Worm (Caenorhabditis elegans) whole organism, L3 larva: Measurements from ENCODE around the gene rpl-36.A.
A peak's percentile ranks its signal among the peaks of the same experiment; 100 is the strongest.

ENCODE experiments used
- R02D3.7 ChIP-seq: fragments of 150-350 bp; optimal IDR thresholded peaks from 2 replicates; lab custom pipeline; 2014; ENCODE audit warnings: missing biosample characterization, missing genetic modification characterization
- ZK546.5 ChIP-seq: sonication (generic microtip); optimal IDR thresholded peaks from 2 replicates; lab custom pipeline; 2017; ENCODE audit warnings: missing biosample characterization, missing genetic modification characterization
- aly-2 ChIP-seq: fragments of 150-350 bp; optimal IDR thresholded peaks from 2 replicates; lab custom pipeline; 2014; ENCODE audit warnings: missing biosample characterization, missing genetic modification characterization
- ama-1 ChIP-seq: fragments of 150-350 bp; optimal IDR thresholded peaks from 2 replicates; lab custom pipeline; 2018
- ceh-16 ChIP-seq: sonication (generic microtip); optimal IDR thresholded peaks from 2 replicates; lab custom pipeline; 2017; ENCODE audit warnings: missing biosample characterization, missing genetic modification characterization
- ceh-28 ChIP-seq: fragments of 150-350 bp; optimal IDR thresholded peaks from 2 replicates; lab custom pipeline; 2014; ENCODE audit warnings: missing biosample characterization, missing genetic modification reagents, missing genetic modification characterization
- ceh-9 ChIP-seq: sonication (generic microtip); optimal IDR thresholded peaks from 2 replicates; lab custom pipeline; 2018; ENCODE audit warnings: missing biosample characterization, missing genetic modification characterization
- daf-12 ChIP-seq: fragments of 150-350 bp; optimal IDR thresholded peaks from 2 replicates; lab custom pipeline; 2014; ENCODE audit warnings: missing biosample characterization, missing genetic modification reagents, missing genetic modification characterization
- egl-27 ChIP-seq: sonication (generic microtip); optimal IDR thresholded peaks from 4 replicates; lab custom pipeline; 2017; ENCODE audit warnings: missing biosample characterization, missing genetic modification reagents, missing genetic modification characterization
- egl-5 ChIP-seq: fragments of 150-350 bp; optimal IDR thresholded peaks from 2 replicates; lab custom pipeline; 2017; ENCODE audit warnings: missing biosample characterization, missing genetic modification reagents, missing genetic modification characterization, inconsistent platforms
- elt-1 ChIP-seq: fragments of 150-350 bp; optimal IDR thresholded peaks from 2 replicates; lab custom pipeline; 2014; ENCODE audit warnings: missing biosample characterization, missing genetic modification characterization
- elt-2 ChIP-seq: sonication (generic microtip); optimal IDR thresholded peaks from 2 replicates; lab custom pipeline; 2016; ENCODE audit warnings: missing genetic modification reagents, mild to moderate bottlenecking, missing genetic modification characterization, missing compliant biosample characterization
- elt-3 ChIP-seq, 3 experiments: fragments of 150-350 bp in 1 of 3; sonication (generic microtip) in 2 of 3; optimal IDR thresholded peaks; 2 replicates in 2 of 3; 4 replicates in 1 of 3; lab custom pipeline; 2014 to 2017; ENCODE audit warnings: missing biosample characterization in 3 of 3, missing genetic modification characterization in 3 of 3
- fkh-10 ChIP-seq: sonication (generic microtip); optimal IDR thresholded peaks from 2 replicates; lab custom pipeline; 2017; ENCODE audit warnings: missing biosample characterization, missing genetic modification reagents, missing genetic modification characterization
- fkh-2 ChIP-seq: fragments of 150-350 bp; optimal IDR thresholded peaks from 2 replicates; lab custom pipeline; 2014; ENCODE audit warnings: missing biosample characterization, missing genetic modification reagents, missing genetic modification characterization
- hmg-11 ChIP-seq: sonication (generic microtip); optimal IDR thresholded peaks from 2 replicates; lab custom pipeline; 2016; ENCODE audit warnings: missing genetic modification characterization, missing compliant biosample characterization
- lin-39 ChIP-seq: fragments of 150-350 bp; optimal IDR thresholded peaks from 2 replicates; lab custom pipeline; 2018; ENCODE audit warnings: missing biosample characterization, missing genetic modification reagents, missing genetic modification characterization
- lsy-12 ChIP-seq: sonication (generic microtip); optimal IDR thresholded peaks from 2 replicates; lab custom pipeline; 2016; ENCODE audit warnings: mild to moderate bottlenecking, missing genetic modification characterization, missing compliant biosample characterization
- mml-1 ChIP-seq: fragments of 150-350 bp; sonication (generic microtip); optimal IDR thresholded peaks from 3 replicates; lab custom pipeline; 2014; ENCODE audit warnings: missing biosample characterization, missing genetic modification characterization
- nhr-11 ChIP-seq: fragments of 150-350 bp; optimal IDR thresholded peaks from 2 replicates; lab custom pipeline; 2014; ENCODE audit warnings: missing biosample characterization, missing genetic modification characterization
- nhr-12 ChIP-seq: fragments of 150-350 bp; optimal IDR thresholded peaks from 2 replicates; lab custom pipeline; 2014; ENCODE audit warnings: missing biosample characterization, missing genetic modification characterization
- nhr-23 ChIP-seq: fragments of 150-350 bp; optimal IDR thresholded peaks from 2 replicates; lab custom pipeline; 2014; ENCODE audit warnings: missing biosample characterization, missing genetic modification reagents, missing genetic modification characterization
- nhr-237 ChIP-seq: fragments of 150-350 bp; optimal IDR thresholded peaks from 2 replicates; lab custom pipeline; 2014; ENCODE audit warnings: missing biosample characterization, missing genetic modification characterization
- nhr-25 ChIP-seq: sonication (generic microtip); optimal IDR thresholded peaks from 2 replicates; lab custom pipeline; 2017; ENCODE audit warnings: missing biosample characterization, missing genetic modification characterization
- nhr-43 ChIP-seq: sonication (generic microtip); optimal IDR thresholded peaks from 2 replicates; lab custom pipeline; 2016; ENCODE audit warnings: mild to moderate bottlenecking, missing genetic modification characterization, missing compliant biosample characterization; ENCODE audit not compliant: poor library complexity, severe bottlenecking
- nhr-67 ChIP-seq: fragments of 150-350 bp; optimal IDR thresholded peaks from 2 replicates; lab custom pipeline; 2014; ENCODE audit warnings: missing biosample characterization, missing genetic modification characterization
- nhr-76 ChIP-seq: fragments of 150-350 bp; sonication (generic microtip); optimal IDR thresholded peaks from 5 replicates; lab custom pipeline; 2014; ENCODE audit warnings: missing biosample characterization, missing genetic modification characterization
- nhr-77 ChIP-seq: fragments of 150-350 bp; optimal IDR thresholded peaks from 2 replicates; lab custom pipeline; 2014; ENCODE audit warnings: missing biosample characterization, missing genetic modification characterization
- pha-4 ChIP-seq: fragments of 150-350 bp; optimal IDR thresholded peaks from 2 replicates; lab custom pipeline; 2014; ENCODE audit warnings: missing biosample characterization, missing genetic modification reagents, missing genetic modification characterization
- pqm-1 ChIP-seq: fragments of 150-350 bp; optimal IDR thresholded peaks from 2 replicates; lab custom pipeline; 2017; ENCODE audit warnings: missing biosample characterization, missing genetic modification characterization, inconsistent platforms
- sea-2 ChIP-seq: fragments of 150-350 bp; sonication (generic microtip); optimal IDR thresholded peaks from 4 replicates; lab custom pipeline; 2014; ENCODE audit warnings: missing biosample characterization, missing genetic modification reagents, missing genetic modification characterization
- skn-1 ChIP-seq: fragments of 150-350 bp; optimal IDR thresholded peaks from 2 replicates; lab custom pipeline; 2014; ENCODE audit warnings: missing biosample characterization, missing genetic modification characterization
- tbx-2 ChIP-seq: sonication (generic microtip); optimal IDR thresholded peaks from 2 replicates; lab custom pipeline; 2016; ENCODE audit warnings: mild to moderate bottlenecking, missing genetic modification characterization, missing compliant biosample characterization
- unc-39 ChIP-seq: sonication (generic microtip); optimal IDR thresholded peaks from 4 replicates; lab custom pipeline; 2017; ENCODE audit warnings: missing biosample characterization, missing genetic modification characterization
- zag-1 ChIP-seq: fragments of 150-350 bp; optimal IDR thresholded peaks from 2 replicates; lab custom pipeline; 2014; ENCODE audit warnings: missing biosample characterization, missing genetic modification characterization
- ztf-11 ChIP-seq: fragments of 150-350 bp; optimal IDR thresholded peaks from 2 replicates; lab custom pipeline; 2014; ENCODE audit warnings: missing biosample characterization, missing genetic modification characterization
- ztf-4 ChIP-seq: fragments of 150-350 bp; optimal IDR thresholded peaks from 2 replicates; lab custom pipeline; 2014; ENCODE audit warnings: missing biosample characterization, missing genetic modification characterization

rpl-36.A gene

ce11 chrII:11072565-11072964, 24.4 kb downstream of the rpl-36.A start:
- no peak for TF ChIP-seq nhr-77
- no peak for TF ChIP-seq R02D3.7 (tag; lab: Kevin White, UChicago)
- no peak for TF ChIP-seq ztf-4 (tag; lab: Kevin White, UChicago)
- no peak for TF ChIP-seq ZK546.5 (tag; lab: Kevin White, UChicago)
- no peak for TF ChIP-seq hmg-11 (tag; lab: Kevin White, UChicago)
- TF ChIP-seq lsy-12 (tag; lab: Kevin White, UChicago), result no peak
- no peak for TF ChIP-seq nhr-12 (tag; lab: Kevin White, UChicago)
- no peak for TF ChIP-seq daf-12 (tag; lab: Kevin White, UChicago)
- no peak for TF ChIP-seq tbx-2 (tag; lab: Kevin White, UChicago)
- no peak for TF ChIP-seq nhr-23 (tag; lab: Kevin White, UChicago)
- TF ChIP-seq ceh-16 (tag; lab: Kevin White, UChicago), result no peak
- no peak for TF ChIP-seq skn-1
- TF ChIP-seq ceh-28, result no peak
- no peak for TF ChIP-seq fkh-10

- TF ChIP-seq ztf-11 (tag; lab: Kevin White, UChicago) (no peak), ztf-4 (tag; lab: Kevin White, UChicago) (no peak), elt-2 (no peak), ceh-9 (tag; lab: Kevin White, UChicago) (no peak), nhr-43 (no peak), nhr-76 (no peak), lsy-12 (tag; lab: Kevin White, UChicago) (no peak), lin-39 (no peak), R02D3.7 (tag; lab: Kevin White, UChicago) (no peak), elt-1 (tag; lab: Kevin White, UChicago) (no peak), mml-1 (tag; lab: Kevin White, UChicago) (no peak), tbx-2 (tag; lab: Kevin White, UChicago) (no peak), nhr-77 (no peak)
Observed at ce11 chrII:11064191-11064695, 32.8 kb downstream of the rpl-36.A start.

- TF ChIP-seq nhr-23 (tag; lab: Kevin White, UChicago), result peak; percentile 30
- TF ChIP-seq pha-4 (tag; lab: Kevin White, UChicago), result no peak
- no peak for TF ChIP-seq fkh-10
- TF ChIP-seq zag-1 (tag; lab: Kevin White, UChicago), result no peak
- TF ChIP-seq egl-27 (tag; lab: Kevin White, UChicago), result no peak
Observed at ce11 chrII:11057256-11057655, 39.7 kb downstream of the rpl-36.A start.

- TF ChIP-seq elt-2, result no peak
- no peak for TF ChIP-seq nhr-23 (tag; lab: Kevin White, UChicago)
- no peak for TF ChIP-seq elt-1 (tag; lab: Kevin White, UChicago)
- no peak for TF ChIP-seq aly-2 (tag; lab: Kevin White, UChicago)
Observed at ce11 chrII:11055223-11055622, 41.8 kb downstream of the rpl-36.A start, which contains the start of gene F45E10.2. F45E10.2 (minus strand) TSS chrII:11055323.

- TF ChIP-seq ama-1 (lab: Kevin White, UChicago), result no peak
- TF ChIP-seq sea-2 (GFP tag; lab: Kevin White, UChicago), result no peak
- TF ChIP-seq nhr-25 (tag; lab: Kevin White, UChicago), result no peak
- no peak for TF ChIP-seq aly-2 (tag; lab: Kevin White, UChicago)
- no peak for TF ChIP-seq fkh-2
- TF ChIP-seq, all 47 proteins: peak for 0
Observed at ce11 chrII:11052526-11052925, 44.5 kb downstream of the rpl-36.A start.

- TF ChIP-seq R02D3.7 (tag; lab: Kevin White, UChicago), result no peak
- no peak for TF ChIP-seq nhr-76
- no peak for TF ChIP-seq sea-2 (GFP tag; lab: Kevin White, UChicago)
- no peak for TF ChIP-seq skn-1
- no peak for TF ChIP-seq nhr-11
- TF ChIP-seq nhr-237, result no peak
- TF ChIP-seq unc-39, result no peak
- no peak for TF ChIP-seq nhr-23 (tag; lab: Kevin White, UChicago)
- no peak for TF ChIP-seq mml-1 (tag; lab: Kevin White, UChicago)
- TF ChIP-seq nhr-67 (tag; lab: Kevin White, UChicago), result no peak
- no peak for TF ChIP-seq pha-4 (tag; lab: Kevin White, UChicago)
- TF ChIP-seq ZK546.5 (tag; lab: Kevin White, UChicago), result no peak
- TF ChIP-seq nhr-77, result no peak
- no peak for TF ChIP-seq elt-3 (tag; optimal IDR thresholded peaks at IDR 0.05; lab: Kevin White, UChicago)
- TF ChIP-seq lsy-12 (tag; lab: Kevin White, UChicago), result no peak
- TF ChIP-seq lin-39, result no peak
- no peak for TF ChIP-seq pqm-1 (tag; lab: Kevin White, UChicago)
- no peak for TF ChIP-seq fkh-10
- no peak for TF ChIP-seq egl-5 (tag; lab: Kevin White, UChicago)
Observed at ce11 chrII:11050678-11051077, 46.3 kb downstream of the rpl-36.A start.
